Worm (Caenorhabditis elegans) whole organism, late embryonic: ENCODE data around the gene ifb-1.

Experiments
- K09A11.1 ChIP-seq: sonication (generic microtip); optimal IDR thresholded peaks from 2 replicates; lab custom pipeline; 2017; ENCODE audit warnings: antibody characterized with exemption, mild to moderate bottlenecking, missing genetic modification characterization, missing compliant biosample characterization; ENCODE audit not compliant: insufficient read depth
- ahr-1 ChIP-seq: sonication (generic microtip); optimal IDR thresholded peaks from 2 replicates; lab custom pipeline; 2016; ENCODE audit warnings: missing genetic modification characterization, missing compliant biosample characterization
- ama-1 ChIP-seq: fragments of 150-350 bp; optimal IDR thresholded peaks from 2 replicates; lab custom pipeline; 2014
- ceh-18 ChIP-seq: sonication (generic microtip); optimal IDR thresholded peaks from 2 replicates; lab custom pipeline; 2016; ENCODE audit warnings: missing genetic modification characterization, missing compliant biosample characterization
- ceh-6 ChIP-seq: fragments of 200-800 bp; sonication (Bioruptor generic); optimal IDR thresholded peaks from 2 replicates; lab custom pipeline; 2018; ENCODE audit warnings: mild to moderate bottlenecking, missing genetic modification characterization, missing compliant biosample characterization
- dve-1 ChIP-seq: sonication (generic microtip); optimal IDR thresholded peaks from 2 replicates; lab custom pipeline; 2017; ENCODE audit warnings: antibody characterized with exemption, mild to moderate bottlenecking, missing genetic modification characterization, missing compliant biosample characterization
- hlh-30 ChIP-seq: sonication (generic microtip); optimal IDR thresholded peaks from 2 replicates; lab custom pipeline; 2017; ENCODE audit warnings: antibody characterized with exemption, missing genetic modification characterization, missing compliant biosample characterization; ENCODE audit not compliant: insufficient read depth
- lin-11 ChIP-seq: fragments of 200-800 bp; sonication (Bioruptor generic); optimal IDR thresholded peaks from 2 replicates; lab custom pipeline; 2018; ENCODE audit warnings: mild to moderate bottlenecking, missing genetic modification characterization, missing compliant biosample characterization
- nhr-11 ChIP-seq: fragments of 150-350 bp; optimal IDR thresholded peaks from 2 replicates; lab custom pipeline; 2014; ENCODE audit warnings: missing biosample characterization, missing genetic modification characterization
- pag-3 ChIP-seq: sonication (generic microtip); optimal IDR thresholded peaks from 2 replicates; lab custom pipeline; 2016; ENCODE audit warnings: missing compliant biosample characterization, missing genetic modification characterization, borderline replicate concordance
- pqm-1 ChIP-seq: sonication (generic microtip); optimal IDR thresholded peaks from 2 replicates; lab custom pipeline; 2016; ENCODE audit warnings: missing genetic modification characterization, missing compliant biosample characterization
- syd-9 ChIP-seq: sonication (generic microtip); optimal IDR thresholded peaks from 2 replicates; lab custom pipeline; 2016; ENCODE audit warnings: mild to moderate bottlenecking, missing genetic modification characterization, moderate library complexity, missing compliant biosample characterization
- tbx-2 ChIP-seq: sonication (generic microtip); optimal IDR thresholded peaks from 2 replicates; lab custom pipeline; 2016; ENCODE audit warnings: missing genetic modification characterization, missing compliant biosample characterization
- unc-55 ChIP-seq: sonication (generic microtip); optimal IDR thresholded peaks from 2 replicates; lab custom pipeline; 2017; ENCODE audit warnings: missing biosample characterization, missing genetic modification reagents, missing genetic modification characterization

- no peak for TF ChIP-seq ama-1 (lab: Kevin White, UChicago)
- TF ChIP-seq unc-55 (GFP tag; lab: Kevin White, UChicago), result no peak
- TF ChIP-seq tbx-2 (tag; lab: Kevin White, UChicago), result no peak
- no peak for TF ChIP-seq hlh-30 (tag; lab: Kevin White, UChicago)
- no peak for TF ChIP-seq dve-1 (tag; lab: Kevin White, UChicago)
- TF ChIP-seq pqm-1 (tag; lab: Kevin White, UChicago), result no peak
- no peak for TF ChIP-seq ceh-6 (GFP tag; lab: Kevin White, UChicago)
- TF ChIP-seq nhr-11 (tag; lab: Kevin White, UChicago), result no peak
- TF ChIP-seq K09A11.1 (tag; lab: Kevin White, UChicago), result no peak
- TF ChIP-seq pag-3 (tag; lab: Kevin White, UChicago), result no peak
- no peak for TF ChIP-seq ahr-1
- no peak for TF ChIP-seq lin-11 (tag; lab: Kevin White, UChicago)
- no peak for TF ChIP-seq ceh-18 (tag; lab: Kevin White, UChicago)
- no peak for TF ChIP-seq syd-9 (tag; lab: Kevin White, UChicago)
These were observed 28.8 kb upstream of the ifb-1 start for ce11 chrII:5736599-5736998.
